Fruit fly (Drosophila melanogaster): ENCODE data around the gene Npc1a.

DNA sequence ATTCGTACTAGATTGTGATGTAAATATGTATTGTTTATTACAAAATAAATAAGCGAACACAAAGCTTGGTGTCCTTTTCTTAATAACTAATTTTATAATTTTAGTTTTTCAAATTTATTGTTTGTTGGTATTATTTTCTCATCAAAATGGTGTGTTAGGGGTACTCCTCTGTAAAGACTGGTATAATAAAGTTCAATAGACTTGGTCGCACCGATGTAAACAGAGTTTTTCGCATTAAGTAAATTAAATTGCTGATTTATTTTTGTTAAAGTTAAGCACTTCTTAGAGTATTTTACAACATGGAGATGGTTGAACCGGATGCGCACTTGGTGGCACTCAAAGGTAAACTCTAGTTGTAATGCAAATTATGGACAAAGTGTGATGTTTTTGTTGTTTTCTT is 45.5 kb upstream of the Npc1a start, which contains the start of gene CG4953:
- TF ChIP-seq ovo (GFP tag; optimal IDR thresholded peaks at IDR 0.05) (no peak), CG5204 (GFP tag; optimal IDR thresholded peaks at IDR 0.05) (no peak)

Measured in whole organism, adult.